Worm (Caenorhabditis elegans): Measurements from ENCODE around the gene C37C3.9.

Gene C37C3.9

DNA sequence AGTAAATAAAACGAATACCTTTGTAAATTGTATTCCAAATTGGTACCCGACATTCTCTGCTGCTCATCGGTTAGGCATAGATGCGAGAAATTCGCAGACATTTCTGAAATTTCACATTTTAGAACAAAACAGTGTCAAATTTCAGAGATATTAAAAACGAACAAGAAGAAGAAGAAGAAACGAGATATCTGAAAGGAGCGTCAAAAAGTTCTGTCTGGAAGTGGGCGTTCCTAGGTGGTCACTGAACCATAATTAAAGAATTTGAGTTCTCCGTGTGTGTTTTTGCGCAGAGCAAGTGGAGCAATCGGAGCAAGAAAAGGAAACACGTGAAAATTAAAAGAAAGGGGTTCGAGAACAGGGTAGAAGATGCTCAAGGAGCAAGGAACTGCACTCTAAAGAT is 45.3 kb upstream of the C37C3.9 start, which contains the start of gene F40A3.7:
F40A3.7 (minus strand) TSS at position 101 of the 400 bp plus-strand sequence.
- TF ChIP-seq snpc-4 (tag; optimal IDR thresholded peaks at IDR 0.05) (no peak), nhr-25 (tag; optimal IDR thresholded peaks at IDR 0.05) (no peak), nhr-28 (tag; optimal IDR thresholded peaks at IDR 0.05) (no peak), pha-4 (tag; optimal IDR thresholded peaks at IDR 0.05) (no peak), ama-1 (optimal IDR thresholded peaks at IDR 0.05) (no peak), lin-15B (tag; optimal IDR thresholded peaks at IDR 0.05) (no peak), skn-1 (tag; optimal IDR thresholded peaks at IDR 0.05) (no peak), ZK546.5 (tag; optimal IDR thresholded peaks at IDR 0.05) (no peak), R02D3.7 (tag; optimal IDR thresholded peaks at IDR 0.05) (no peak), nhr-237 (tag; optimal IDR thresholded peaks at IDR 0.05) (no peak), fkh-2 (tag; optimal IDR thresholded peaks at IDR 0.05) (no peak), zag-1 (tag; optimal IDR thresholded peaks at IDR 0.05) (no peak), fkh-10 (GFP tag; optimal IDR thresholded peaks at IDR 0.05) (no peak), tbx-2 (tag; optimal IDR thresholded peaks at IDR 0.05) (no peak), ztf-11 (tag; optimal IDR thresholded peaks at IDR 0.05) (no peak), nhr-43 (tag; optimal IDR thresholded peaks at IDR 0.05; ENCODE audit: poor library complexity, severe bottlenecking) (no peak), mdl-1 (tag; optimal IDR thresholded peaks at IDR 0.05) (no peak), ceh-16 (tag; optimal IDR thresholded peaks at IDR 0.05) (no peak)

DNA sequence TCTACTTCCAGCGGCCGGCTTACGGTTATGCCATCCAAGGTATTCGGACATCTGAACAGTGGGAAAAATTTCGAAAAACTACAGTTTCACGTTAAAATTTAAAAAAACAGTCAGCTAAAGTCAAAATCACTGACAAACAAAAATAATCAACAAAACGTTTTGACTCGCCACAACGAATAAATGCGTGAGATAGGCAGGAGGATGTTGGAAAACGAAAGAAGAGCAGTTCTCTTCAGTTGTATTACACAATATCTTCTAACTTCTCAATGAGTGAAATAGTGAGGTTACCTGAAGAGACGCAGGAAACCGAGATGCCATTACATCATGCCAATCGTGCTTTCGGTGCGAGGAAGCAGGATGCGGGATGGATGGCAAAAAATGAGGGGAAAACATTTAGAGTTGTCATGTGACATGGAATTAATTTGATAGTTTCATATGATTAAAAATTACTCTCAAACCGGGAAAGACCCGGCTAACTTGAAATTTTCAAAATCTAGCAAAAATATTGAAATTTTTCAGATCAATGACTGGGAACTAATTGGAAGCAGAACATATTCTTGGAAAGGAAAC is 39.4 kb upstream of the C37C3.9 start, which contains the start of gene F40A3.6:
F40A3.6 (minus strand) TSS at position 51 of the 570 bp plus-strand sequence.
- peak; percentile 37 for TF ChIP-seq nfya-1 (tag; optimal IDR thresholded peaks at IDR 0.05; ENCODE audit: insufficient read depth)
- TF ChIP-seq nhr-12 (tag; optimal IDR thresholded peaks at IDR 0.05): no peak
- peak; percentile 13 for TF ChIP-seq lin-39 (tag; optimal IDR thresholded peaks at IDR 0.05)
- no peak for TF ChIP-seq ztf-11 (tag; optimal IDR thresholded peaks at IDR 0.05)
- TF ChIP-seq mml-1 (tag; optimal IDR thresholded peaks at IDR 0.05): no peak
- TF ChIP-seq egl-5 (tag; optimal IDR thresholded peaks at IDR 0.05): peak; percentile 78

DNA sequence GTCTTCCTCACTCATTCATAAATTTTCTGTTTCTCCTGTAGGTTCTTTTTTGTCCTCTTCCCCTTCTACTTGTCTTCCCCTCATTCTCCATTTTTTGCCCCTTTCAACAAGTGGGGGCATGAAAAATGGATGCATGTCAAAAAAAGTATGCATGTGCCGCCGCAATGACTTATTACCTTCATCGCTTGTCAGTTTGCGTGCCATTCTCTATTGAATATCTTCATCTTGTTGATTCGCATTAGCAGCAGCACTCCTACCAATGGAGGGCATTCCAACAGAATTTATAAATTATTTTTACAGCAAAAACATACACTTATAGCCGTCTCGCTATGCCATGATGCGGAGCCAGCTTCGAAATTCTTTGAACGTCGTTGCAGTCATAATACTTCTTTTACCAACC is 36.7 kb upstream of the C37C3.9 start, which contains the start of gene F40A3.1:
F40A3.1 (plus strand) TSS at position 301 of the 400 bp plus-strand sequence.
- TF ChIP-seq elt-2 (tag; optimal IDR thresholded peaks at IDR 0.05) (no peak), lin-39 (tag; optimal IDR thresholded peaks at IDR 0.05) (peak; percentile 52)

DNA sequence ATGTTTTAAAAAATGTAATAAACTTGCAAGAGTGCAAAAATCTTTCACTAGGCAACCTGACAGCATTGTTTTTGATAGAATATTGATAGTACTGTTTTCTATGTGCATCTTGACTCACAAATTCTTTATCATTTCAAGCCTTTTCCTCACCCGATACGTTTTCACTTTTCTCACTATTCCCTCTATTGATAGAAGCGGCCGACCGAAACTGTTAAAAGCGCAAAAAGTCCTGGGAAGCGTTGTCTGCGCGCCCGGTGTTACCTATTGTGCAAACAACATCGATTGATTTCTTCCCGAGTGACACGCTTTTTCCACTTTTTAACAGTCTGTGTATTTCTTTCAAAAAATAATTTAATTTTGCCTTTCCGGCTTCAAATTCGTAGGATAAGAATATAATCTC is 33.5 kb upstream of the C37C3.9 start:
- TF ChIP-seq elt-2 (tag; optimal IDR thresholded peaks at IDR 0.05): peak; percentile 48
- no peak for TF ChIP-seq ceh-82 (tag; optimal IDR thresholded peaks at IDR 0.05)
- no peak for TF ChIP-seq ZK546.5 (tag; optimal IDR thresholded peaks at IDR 0.05)
- no peak for TF ChIP-seq sea-2 (GFP tag; optimal IDR thresholded peaks at IDR 0.05)
- no peak for TF ChIP-seq lin-39 (tag; optimal IDR thresholded peaks at IDR 0.05)
- TF ChIP-seq skn-1 (tag; optimal IDR thresholded peaks at IDR 0.05): no peak
- TF ChIP-seq lin-15B (tag; optimal IDR thresholded peaks at IDR 0.05): no peak
- TF ChIP-seq nhr-43 (tag; optimal IDR thresholded peaks at IDR 0.05; ENCODE audit: poor library complexity, severe bottlenecking): no peak
- TF ChIP-seq elt-3 (tag; optimal IDR thresholded peaks at IDR 0.05): no peak
- no peak for TF ChIP-seq unc-39 (tag; optimal IDR thresholded peaks at IDR 0.05)
- TF ChIP-seq snpc-4 (tag; optimal IDR thresholded peaks at IDR 0.05): peak; percentile 47
- no peak for TF ChIP-seq egl-5 (tag; optimal IDR thresholded peaks at IDR 0.05)
- no peak for TF ChIP-seq daf-12 (tag; optimal IDR thresholded peaks at IDR 0.05)
- TF ChIP-seq nhr-76 (tag; optimal IDR thresholded peaks at IDR 0.05): no peak
- TF ChIP-seq unc-62 (GFP tag; optimal IDR thresholded peaks at IDR 0.05): no peak
- TF ChIP-seq ceh-28 (tag; optimal IDR thresholded peaks at IDR 0.05): no peak
- no peak for TF ChIP-seq nhr-25 (tag; optimal IDR thresholded peaks at IDR 0.05)
- no peak for TF ChIP-seq egl-27 (tag; optimal IDR thresholded peaks at IDR 0.05)
- TF ChIP-seq pqm-1 (tag; optimal IDR thresholded peaks at IDR 0.05): peak; percentile 77
- TF ChIP-seq nhr-23 (tag; optimal IDR thresholded peaks at IDR 0.05): no peak
- no peak for TF ChIP-seq nhr-77 (tag; optimal IDR thresholded peaks at IDR 0.05)
- no peak for TF ChIP-seq ama-1 (optimal IDR thresholded peaks at IDR 0.05)
- no peak for TF ChIP-seq jun-1 (tag; optimal IDR thresholded peaks at IDR 0.05)
- TF ChIP-seq nfya-1 (tag; optimal IDR thresholded peaks at IDR 0.05; ENCODE audit: insufficient read depth): no peak
- TF ChIP-seq nhr-237 (tag; optimal IDR thresholded peaks at IDR 0.05): no peak
- no peak for TF ChIP-seq ztf-4 (tag; optimal IDR thresholded peaks at IDR 0.05)
- TF ChIP-seq ztf-11 (tag; optimal IDR thresholded peaks at IDR 0.05): no peak
- no peak for TF ChIP-seq lsy-12 (tag; optimal IDR thresholded peaks at IDR 0.05)
- no peak for TF ChIP-seq R02D3.7 (tag; optimal IDR thresholded peaks at IDR 0.05)
- TF ChIP-seq nhr-11 (tag; optimal IDR thresholded peaks at IDR 0.05): no peak
- TF ChIP-seq mml-1 (tag; optimal IDR thresholded peaks at IDR 0.05): no peak
- TF ChIP-seq mdl-1 (tag; optimal IDR thresholded peaks at IDR 0.05): no peak
- TF ChIP-seq pha-4 (tag; optimal IDR thresholded peaks at IDR 0.05): peak; percentile 50

Data from whole organism, L3 larva.